Worm (Caenorhabditis elegans) whole organism, L4/young adult: ENCODE measurements around the gene srt-14.
"Not testable (repeated sequence)": the region's sequence is repeated elsewhere in the genome, so short reads cannot be mapped to it uniquely, and the experiment has no call there.

Experiments
- W03F9.2 ChIP-seq: fragments of 150-350 bp; optimal IDR thresholded peaks from 2 replicates; lab custom pipeline; 2014; ENCODE audit warnings: missing biosample characterization, missing genetic modification characterization
- dao-5 ChIP-seq: sonication (generic microtip); optimal IDR thresholded peaks from 2 replicates; lab custom pipeline; 2016; ENCODE audit warnings: missing genotype, missing genetic modification characterization, moderate library complexity, missing compliant biosample characterization
- him-1 ChIP-seq: sonication (generic microtip); optimal IDR thresholded peaks from 2 replicates; lab custom pipeline; 2016; ENCODE audit warnings: missing genotype, missing genetic modification reagents, missing genetic modification characterization, missing compliant biosample characterization

The srt-14 gene

DNA sequence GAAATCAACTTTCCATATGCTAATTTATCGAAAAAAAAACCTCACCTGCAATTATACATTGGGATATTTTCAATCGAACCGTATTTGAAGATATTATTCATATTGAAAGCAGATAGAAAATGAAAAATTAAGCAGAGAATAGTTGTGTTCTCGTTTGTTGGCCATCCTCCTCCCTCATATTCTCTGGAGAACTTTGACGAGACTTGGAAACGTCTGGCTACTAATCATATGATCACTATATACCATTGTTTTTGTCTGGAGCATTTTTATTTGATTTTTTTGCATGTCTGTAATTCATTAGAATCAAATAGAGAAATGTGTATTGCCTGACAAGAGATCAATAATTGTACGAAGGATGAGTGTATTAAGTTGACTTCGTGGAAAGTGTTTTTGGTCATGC lies 8.1 kb upstream of the srt-14 start, which contains the start of gene srt-35:
Gene srt-35 (minus strand): TSS at position 101 of the 400 bp plus-strand sequence.
- TF ChIP-seq W03F9.2 (tag; lab: Kevin White, UChicago) (no peak), dao-5 (tag; lab: Kevin White, UChicago) (no peak), him-1 (no peak)

DNA sequence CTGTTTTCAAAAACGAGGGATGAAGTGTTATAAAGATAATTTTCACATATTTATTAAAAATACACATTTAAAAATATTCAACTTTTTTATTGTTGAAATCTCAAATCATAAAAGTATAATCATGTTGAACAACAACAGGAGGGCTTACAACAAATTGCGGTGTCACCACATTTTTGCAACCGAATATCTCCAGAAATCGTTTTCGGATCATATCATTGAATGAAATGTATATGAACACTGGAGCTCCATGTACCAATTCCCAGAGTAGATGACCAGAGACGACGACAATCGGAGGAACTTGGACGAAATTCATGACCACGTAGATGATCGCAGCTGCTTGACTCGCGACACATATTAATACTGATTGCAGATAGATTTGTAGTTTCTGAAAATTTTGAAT lies 5.0 kb upstream of the srt-14 start:
- TF ChIP-seq W03F9.2 (tag; lab: Kevin White, UChicago) = no peak
- no peak for TF ChIP-seq dao-5 (tag; lab: Kevin White, UChicago)
- TF ChIP-seq him-1 = no peak

DNA sequence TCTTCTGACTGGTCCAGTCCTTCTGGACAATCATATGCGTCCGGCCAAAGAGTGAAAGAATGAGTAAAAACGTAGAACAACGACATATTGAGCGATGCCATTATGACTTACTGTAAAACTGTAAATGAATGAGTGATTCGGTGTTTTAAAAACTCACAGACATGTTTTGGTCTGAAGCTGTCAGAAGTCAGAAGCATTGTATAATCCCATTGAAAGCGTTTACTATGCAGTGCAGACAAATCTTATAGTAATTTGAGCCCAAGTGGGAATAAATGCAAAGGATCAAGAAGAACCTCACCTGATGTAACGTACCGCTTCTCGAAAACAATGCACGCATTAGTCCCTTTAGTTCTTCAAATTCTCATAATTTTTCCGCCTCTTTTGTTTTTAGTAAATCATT lies 3.7 kb upstream of the srt-14 start, which contains the start of gene srt-3:
Gene srt-3 (minus strand): TSS at position 101 of the 400 bp plus-strand sequence.
- TF ChIP-seq dao-5 (tag; lab: Kevin White, UChicago) (no peak), W03F9.2 (tag; lab: Kevin White, UChicago) (no peak), him-1 (no peak)

DNA sequence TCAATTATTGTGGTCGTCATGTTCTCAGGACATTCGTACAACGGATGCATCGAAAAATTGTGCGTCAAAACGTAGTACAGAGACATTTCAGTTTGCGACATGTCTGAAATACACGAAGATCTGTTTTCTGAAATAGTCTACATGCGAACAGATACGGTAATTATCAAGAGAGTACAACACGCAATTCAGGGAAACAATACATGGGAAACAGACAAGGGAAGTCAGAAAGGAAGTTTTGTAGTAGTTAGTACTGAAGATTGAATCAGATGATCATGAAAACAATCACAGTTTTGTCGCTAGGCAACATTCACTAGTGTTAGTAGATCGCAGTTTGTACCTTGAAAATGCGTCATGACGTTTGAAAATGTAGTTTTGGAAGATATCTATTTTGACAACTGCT lies 6.3 kb downstream of the srt-14 start, which contains the start of gene srt-13:
Gene srt-13 (minus strand): TSS at position 101 of the 400 bp plus-strand sequence.
- TF ChIP-seq him-1 (no peak), dao-5 (tag; lab: Kevin White, UChicago) (no peak), W03F9.2 (tag; lab: Kevin White, UChicago) (no peak)

DNA sequence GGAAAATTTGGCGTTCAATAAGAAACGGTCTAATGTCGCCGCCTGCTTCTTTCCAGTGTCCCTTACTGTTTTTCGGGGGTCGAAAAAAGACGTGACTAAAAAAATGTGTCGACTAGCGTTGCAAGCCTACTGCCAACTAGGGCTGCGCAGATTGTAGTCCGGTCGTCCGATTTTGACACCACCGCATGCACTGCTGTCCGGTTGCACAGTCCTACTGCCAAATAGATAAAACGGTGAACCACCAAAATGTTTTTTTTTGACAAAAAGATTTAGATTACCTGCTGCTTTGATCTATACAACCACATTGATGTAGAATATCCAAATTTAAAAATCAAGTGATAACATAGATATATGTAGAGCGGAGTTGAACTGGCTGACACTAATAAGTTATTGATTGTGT lies 8.0 kb downstream of the srt-14 start:
- TF ChIP-seq him-1 (no peak), dao-5 (tag; lab: Kevin White, UChicago) (no peak), W03F9.2 (tag; lab: Kevin White, UChicago) (no peak)

DNA sequence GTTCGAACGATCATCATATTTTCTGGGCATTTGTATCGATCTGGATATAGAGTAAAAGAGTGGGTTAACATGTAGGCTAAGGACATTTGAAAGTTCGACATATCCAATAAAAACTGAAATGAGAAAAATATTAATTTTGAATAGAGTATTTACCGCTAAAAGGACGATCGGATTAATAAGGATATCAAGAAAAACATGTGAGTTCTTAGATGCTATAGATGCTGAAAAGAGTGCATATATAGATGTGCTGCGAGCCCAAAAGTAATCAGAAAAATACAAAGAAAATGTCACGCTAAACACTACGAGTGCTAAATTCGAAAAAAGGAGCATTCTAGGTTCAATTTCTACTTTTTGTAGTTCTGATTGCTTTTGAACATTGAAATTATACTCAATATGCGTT lies 13.9 kb downstream of the srt-14 start, which contains the start of gene srt-12:
Gene srt-12 (minus strand): TSS at position 101 of the 400 bp plus-strand sequence.
- no peak for TF ChIP-seq dao-5 (tag; lab: Kevin White, UChicago)

DNA sequence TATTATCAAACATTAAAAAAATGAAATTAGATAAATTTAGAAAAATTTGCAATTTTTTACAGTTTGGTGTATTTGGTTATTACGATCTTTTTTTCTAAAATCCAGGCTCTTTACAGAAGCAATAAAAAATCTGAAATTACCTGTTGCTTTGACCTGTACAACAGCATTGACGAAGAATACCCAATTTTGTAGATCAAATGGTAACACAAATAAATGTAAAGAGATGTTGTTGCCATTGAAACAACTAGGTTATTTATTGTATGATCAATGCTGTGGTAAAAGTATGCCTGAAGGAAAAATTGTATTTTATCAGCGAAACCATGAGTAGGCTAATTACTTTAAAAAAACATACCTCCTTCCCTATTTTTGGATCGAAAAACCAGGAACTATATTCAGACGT lies 14.8 kb downstream of the srt-14 start:
- no peak for TF ChIP-seq W03F9.2 (tag; lab: Kevin White, UChicago)
- TF ChIP-seq dao-5 (tag; lab: Kevin White, UChicago) = no peak
- TF ChIP-seq him-1 = no peak

DNA sequence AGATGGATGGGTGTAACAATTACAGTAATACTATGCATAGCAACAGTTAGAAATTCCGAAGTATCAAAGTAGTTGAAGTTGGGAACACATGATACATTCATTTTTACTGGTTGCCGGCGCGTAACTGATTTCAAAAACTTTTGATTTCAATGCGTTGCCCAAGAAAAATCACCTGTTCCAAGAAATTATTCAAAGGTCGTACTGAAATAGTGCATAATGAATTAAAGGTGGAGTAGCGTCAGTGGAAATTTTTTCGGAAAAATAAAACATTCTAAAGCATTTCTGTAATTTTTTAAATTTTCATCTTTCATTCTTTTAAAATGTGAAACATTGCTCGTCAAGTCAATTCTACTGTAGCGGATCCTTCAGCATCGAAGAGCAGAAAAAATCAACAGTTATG lies 16.1 kb downstream of the srt-14 start, which contains the start of gene srh-204:
Gene srh-204 (minus strand): TSS at position 101 of the 400 bp plus-strand sequence.
- TF ChIP-seq W03F9.2 (tag; lab: Kevin White, UChicago) = no peak
- no peak for TF ChIP-seq him-1

DNA sequence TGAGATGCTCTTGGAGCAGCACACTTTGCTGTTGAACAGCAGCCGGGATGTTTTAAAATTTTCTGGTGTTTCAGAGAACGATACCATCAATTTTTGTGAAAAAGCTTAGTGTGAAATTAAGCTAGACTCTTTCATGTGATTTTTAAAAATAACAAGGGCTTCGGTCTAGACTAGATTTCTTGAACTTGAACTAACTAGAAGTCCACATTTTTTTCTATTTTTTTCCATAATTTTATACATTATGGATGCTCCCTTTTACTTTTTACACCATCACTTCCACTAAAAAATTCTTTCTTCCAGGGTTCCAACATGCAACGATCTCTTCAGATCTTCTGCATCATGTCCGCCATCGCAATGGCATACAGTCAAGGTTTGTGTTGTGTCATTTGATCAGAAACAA lies 20.3 kb downstream of the srt-14 start, which contains the start of gene nlp-13:
Gene nlp-13 (plus strand): TSS at position 301 of the 400 bp plus-strand sequence.
- TF ChIP-seq W03F9.2 (tag; lab: Kevin White, UChicago) = no peak
- no peak for TF ChIP-seq dao-5 (tag; lab: Kevin White, UChicago)
- no peak for TF ChIP-seq him-1

DNA sequence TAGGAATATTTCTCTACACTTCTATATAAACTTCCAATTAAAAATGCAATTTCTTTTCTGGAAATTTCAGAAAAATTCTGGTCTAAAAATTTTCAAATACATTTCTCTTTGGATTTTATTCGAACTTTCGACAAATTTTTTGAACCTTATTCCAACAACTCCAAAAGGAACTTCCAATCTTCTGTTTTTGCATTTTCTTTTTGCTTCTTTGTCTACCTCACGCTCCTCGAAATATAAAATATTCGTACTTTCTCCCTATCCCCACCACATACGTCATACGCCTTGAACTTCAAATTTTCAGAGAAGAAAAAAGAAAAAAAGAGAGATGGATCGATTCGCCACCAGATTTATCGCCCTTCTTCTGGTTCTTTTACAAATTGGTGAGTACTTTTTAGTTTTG lies 37.0 kb downstream of the srt-14 start, which contains the start of gene nlp-9:
Gene nlp-9 (plus strand): TSS at position 301 of the 400 bp plus-strand sequence.
- no peak for TF ChIP-seq W03F9.2 (tag; lab: Kevin White, UChicago)
- TF ChIP-seq dao-5 (tag; lab: Kevin White, UChicago) = no peak
- TF ChIP-seq him-1 = no peak

DNA sequence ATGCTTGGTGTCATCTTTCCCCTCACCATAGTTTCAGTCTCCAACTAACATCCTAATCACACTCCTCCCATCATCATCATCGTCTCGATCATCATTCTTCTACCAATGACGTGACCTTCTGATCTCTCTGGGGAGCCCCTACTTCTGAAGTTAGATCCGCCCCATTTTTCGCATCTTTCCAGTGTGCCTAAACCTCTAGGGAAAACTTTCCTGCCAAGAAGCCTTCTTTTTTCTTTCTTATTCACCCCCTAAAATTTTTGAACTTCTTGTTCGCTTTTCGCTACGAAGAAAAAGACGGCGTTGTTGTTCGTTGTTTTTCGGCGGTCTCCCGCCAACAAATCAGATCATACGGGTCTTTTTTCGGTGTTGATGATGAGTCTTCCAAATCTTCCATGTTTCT lies 38.1 kb downstream of the srt-14 start:
- TF ChIP-seq him-1 = no peak
- no peak for TF ChIP-seq dao-5 (tag; lab: Kevin White, UChicago)
- no peak for TF ChIP-seq W03F9.2 (tag; lab: Kevin White, UChicago)

DNA sequence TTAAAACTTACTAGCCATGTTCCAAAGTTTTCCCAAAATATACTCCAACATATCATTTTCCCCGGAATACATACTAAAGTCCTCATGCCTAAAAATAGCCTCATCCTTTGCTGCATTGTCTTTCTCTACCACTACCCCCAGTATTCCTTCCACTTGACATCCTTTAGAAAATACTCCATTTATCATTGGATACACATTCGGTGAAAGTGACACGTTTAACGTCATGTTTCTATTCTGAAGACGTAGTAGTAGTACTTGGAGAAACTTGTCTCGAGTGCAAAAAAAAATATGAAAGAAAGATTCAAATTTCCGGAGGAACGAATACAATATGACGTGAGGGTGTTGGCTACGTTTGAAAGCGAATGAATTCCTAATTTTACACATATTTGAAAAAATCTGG lies 39.5 kb downstream of the srt-14 start:
- no peak for TF ChIP-seq W03F9.2 (tag; lab: Kevin White, UChicago)

DNA sequence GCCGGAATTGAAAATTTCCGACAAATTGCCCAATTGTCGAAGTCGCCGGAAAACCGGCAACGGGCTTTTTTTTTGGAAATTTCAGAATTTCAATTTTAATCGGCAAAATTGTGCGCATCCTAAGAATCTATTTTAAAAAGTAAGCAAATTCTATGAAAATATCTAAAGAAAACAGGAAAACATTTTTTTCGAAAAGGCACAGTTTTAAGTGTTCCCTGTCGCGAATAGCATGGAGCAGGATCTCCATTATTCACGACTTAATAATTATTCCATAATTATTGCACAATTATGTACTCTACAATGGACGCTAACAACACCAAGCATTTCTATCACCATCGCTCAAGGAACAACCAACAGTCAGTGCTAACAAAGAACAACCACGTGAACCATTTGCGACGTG lies 40.5 kb downstream of the srt-14 start, which contains the start of gene H43I07.4:
Gene H43I07.4 (plus strand): TSS at position 301 of the 400 bp plus-strand sequence.
- not testable (repeated sequence) for TF ChIP-seq W03F9.2 (tag; lab: Kevin White, UChicago); him-1; dao-5 (tag; lab: Kevin White, UChicago)

DNA sequence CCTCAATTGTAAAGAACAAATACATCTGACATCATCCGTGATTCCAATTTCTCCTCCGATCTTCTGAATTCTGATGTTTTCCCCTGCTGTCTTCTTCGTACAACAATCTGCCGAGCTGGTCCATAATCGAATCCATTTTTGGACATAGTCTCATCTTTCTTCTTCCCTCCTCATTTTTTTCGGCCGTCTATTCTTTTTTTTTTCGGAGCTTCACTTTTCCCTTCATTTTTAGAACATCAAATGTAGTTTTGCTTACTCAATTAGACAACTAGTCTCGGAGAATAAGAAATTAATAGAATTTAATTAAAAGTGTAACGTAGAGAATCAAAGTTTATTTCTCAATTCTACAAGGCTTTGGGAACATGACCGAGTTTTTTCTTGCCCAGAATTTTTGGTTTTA lies 44.9 kb downstream of the srt-14 start:
- TF ChIP-seq W03F9.2 (tag; lab: Kevin White, UChicago) (no peak), him-1 (no peak), dao-5 (tag; lab: Kevin White, UChicago) (no peak)

DNA sequence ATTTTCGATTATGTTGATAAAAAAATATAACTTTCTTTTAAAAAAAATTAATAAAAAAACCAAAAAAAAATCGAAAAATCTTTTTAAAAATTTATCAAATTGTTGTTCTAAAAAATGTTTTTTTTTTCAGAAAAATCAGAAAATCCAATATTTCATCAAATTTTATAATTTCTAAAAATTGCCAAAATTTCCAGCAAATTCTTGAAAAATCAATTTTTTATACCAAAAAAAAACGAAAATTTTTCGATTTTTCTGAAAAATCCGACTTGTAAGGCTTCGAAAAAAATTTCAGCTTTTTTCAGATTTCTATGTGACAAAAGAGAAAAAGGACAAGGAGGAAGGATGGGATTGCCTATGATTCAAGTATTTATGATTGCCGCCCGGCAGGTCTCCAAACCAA lies 52.0 kb downstream of the srt-14 start, which contains the start of gene H43I07.1:
Gene H43I07.1 (plus strand): TSS at position 301 of the 400 bp plus-strand sequence.
- TF ChIP-seq W03F9.2 (tag; lab: Kevin White, UChicago) (no peak), him-1 (no peak), dao-5 (tag; lab: Kevin White, UChicago) (no peak)
